Worm (Caenorhabditis elegans) whole organism, midembryonic: ENCODE measurements around the gene arrd-16.
A peak's percentile ranks its signal among the peaks of the same experiment; 100 is the strongest.

ENCODE experiments used
- T22C8.4 ChIP-seq: fragments of 200-800 bp; sonication (Bioruptor generic); IDR thresholded peaks from 2 replicates; pipeline ENCODE4 v1.3.6; 2022; ENCODE audit warnings: missing genetic modification characterization, missing compliant biosample characterization
- cog-1 ChIP-seq: sonication (generic microtip); optimal IDR thresholded peaks from 2 replicates; lab custom pipeline; 2016; ENCODE audit warnings: missing genetic modification characterization, missing compliant biosample characterization
- flt-1 ChIP-seq: fragments of 200-800 bp; sonication (Bioruptor generic); IDR thresholded peaks from 2 replicates; pipeline ENCODE4 v1.3.6; 2022; ENCODE audit warnings: missing genetic modification characterization, missing compliant biosample characterization
- klf-2 ChIP-seq: fragments of 200-800 bp; sonication (Bioruptor generic); conservative IDR thresholded peaks from 2 replicates; pipeline ENCODE4 v1.3.6; 2022; ENCODE audit warnings: missing genetic modification reagents, missing genetic modification characterization, missing compliant biosample characterization
- med-1 ChIP-seq: sonication (generic microtip); optimal IDR thresholded peaks from 2 replicates; lab custom pipeline; 2017; ENCODE audit warnings: missing genetic modification characterization, mild to moderate bottlenecking, missing compliant biosample characterization, antibody characterized with exemption, missing genetic modification reagents; ENCODE audit not compliant: insufficient read depth
- ref-1 ChIP-seq: fragments of 200-800 bp; sonication (Bioruptor generic); conservative IDR thresholded peaks from 2 replicates; pipeline ENCODE4 v1.3.6; 2022; ENCODE audit warnings: missing genetic modification reagents, missing genetic modification characterization, missing compliant biosample characterization
- tab-1 ChIP-seq: fragments of 200-800 bp; sonication (Bioruptor generic); IDR thresholded peaks from 2 replicates; pipeline ENCODE4 v1.3.6; 2022; ENCODE audit warnings: missing genetic modification characterization, missing compliant biosample characterization
- ztf-23 ChIP-seq: fragments of 200-800 bp; sonication (Bioruptor generic); IDR thresholded peaks from 2 replicates; pipeline ENCODE4 v1.3.6; 2022; ENCODE audit warnings: missing genetic modification reagents, missing genetic modification characterization, missing compliant biosample characterization
- ztf-29 ChIP-seq: fragments of 200-800 bp; sonication (Bioruptor generic); IDR thresholded peaks from 2 replicates; pipeline ENCODE4 v1.3.6; 2022; ENCODE audit warnings: missing genetic modification reagents, missing genetic modification characterization, missing compliant biosample characterization

arrd-16 gene

DNA sequence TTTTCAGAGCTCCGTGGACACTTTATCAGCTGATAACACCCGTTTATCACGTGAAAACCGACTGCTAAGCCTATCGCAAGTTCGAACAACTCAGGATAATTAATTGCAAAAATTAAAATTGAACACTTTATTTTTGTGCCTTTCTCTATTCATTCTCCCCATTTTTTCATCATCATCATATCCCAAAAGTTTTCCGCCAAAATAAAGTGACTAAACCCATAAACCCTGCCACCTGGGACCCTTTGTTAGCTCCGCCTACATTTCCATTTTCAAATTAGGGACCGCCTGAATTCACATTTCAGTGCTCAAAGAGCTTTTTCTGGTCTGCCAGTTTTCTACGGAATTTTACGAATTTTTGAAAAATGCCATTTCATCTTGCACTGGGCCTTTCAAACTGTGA is at the start of gene arrd-16:
TSS of gene arrd-16 (plus strand) at position 301 of the 400 bp plus-strand sequence.
- TF ChIP-seq flt-1 (GFP tag; lab: Robert Waterston, UW) (no peak), tab-1 (GFP tag; lab: Robert Waterston, UW) (no peak), med-1 (GFP tag; lab: Kevin White, UChicago) (no peak), klf-2 (GFP tag; lab: Robert Waterston, UW) (no peak), ztf-23 (GFP tag; lab: Robert Waterston, UW) (no peak)

DNA sequence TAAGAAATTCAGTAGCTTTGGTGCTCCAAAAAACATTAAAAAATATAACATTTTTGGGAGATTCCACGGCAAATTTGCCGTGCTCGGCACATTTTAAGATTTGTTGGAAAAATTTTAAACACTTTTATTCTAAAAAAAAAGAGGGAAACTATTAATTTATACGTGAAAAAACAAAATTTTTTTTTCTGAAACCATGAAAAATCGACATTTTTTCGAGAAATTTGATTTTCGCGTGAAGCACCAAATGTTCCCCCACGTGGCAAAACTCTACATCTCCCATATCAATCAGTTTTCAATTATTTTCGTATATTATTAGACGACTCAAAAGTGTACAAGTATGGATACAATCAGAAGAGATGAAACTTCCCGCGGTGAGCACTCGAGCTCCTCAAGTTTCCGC is 48.3 kb upstream of the arrd-16 start, which contains the start of gene fbxa-218:
TSS of gene fbxa-218 (plus strand) at position 301 of the 400 bp plus-strand sequence.
- no peak for TF ChIP-seq klf-2 (GFP tag; lab: Robert Waterston, UW)
- TF ChIP-seq ztf-29 (GFP tag; lab: Robert Waterston, UW): no peak
- TF ChIP-seq ztf-23 (GFP tag; lab: Robert Waterston, UW): no peak
- TF ChIP-seq tab-1 (GFP tag; lab: Robert Waterston, UW): no peak
- TF ChIP-seq med-1 (GFP tag; lab: Kevin White, UChicago): no peak
- no peak for TF ChIP-seq cog-1
- no peak for TF ChIP-seq flt-1 (GFP tag; lab: Robert Waterston, UW)
- no peak for TF ChIP-seq T22C8.4 (GFP tag; lab: Robert Waterston, UW)
- TF ChIP-seq ref-1 (GFP tag; lab: Robert Waterston, UW): no peak

DNA sequence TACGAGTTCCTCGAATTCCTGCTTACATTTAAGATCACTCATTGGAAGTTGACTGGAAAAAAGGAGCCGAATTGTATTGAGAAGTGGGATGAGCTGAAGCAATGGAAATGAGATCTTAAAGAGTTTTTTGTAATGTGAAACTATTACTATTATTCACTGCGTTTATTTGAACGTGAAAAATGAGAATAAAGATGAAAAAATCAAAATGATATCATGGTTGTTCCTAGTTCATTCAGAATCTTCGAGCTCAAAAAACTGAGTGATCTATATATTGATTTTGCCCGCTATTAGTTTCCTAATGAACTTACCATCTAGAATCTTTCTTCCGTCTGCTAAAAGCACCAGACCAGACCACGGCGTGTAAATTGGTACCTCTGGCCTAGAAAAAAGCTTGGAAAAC is 47.5 kb upstream of the arrd-16 start:
- no peak for TF ChIP-seq cog-1
- TF ChIP-seq med-1 (GFP tag; lab: Kevin White, UChicago): no peak
- no peak for TF ChIP-seq ztf-29 (GFP tag; lab: Robert Waterston, UW)
- TF ChIP-seq flt-1 (GFP tag; lab: Robert Waterston, UW): no peak
- no peak for TF ChIP-seq tab-1 (GFP tag; lab: Robert Waterston, UW)
- TF ChIP-seq klf-2 (GFP tag; lab: Robert Waterston, UW): no peak
- no peak for TF ChIP-seq ref-1 (GFP tag; lab: Robert Waterston, UW)
- TF ChIP-seq T22C8.4 (GFP tag; lab: Robert Waterston, UW): no peak
- TF ChIP-seq ztf-23 (GFP tag; lab: Robert Waterston, UW): no peak

DNA sequence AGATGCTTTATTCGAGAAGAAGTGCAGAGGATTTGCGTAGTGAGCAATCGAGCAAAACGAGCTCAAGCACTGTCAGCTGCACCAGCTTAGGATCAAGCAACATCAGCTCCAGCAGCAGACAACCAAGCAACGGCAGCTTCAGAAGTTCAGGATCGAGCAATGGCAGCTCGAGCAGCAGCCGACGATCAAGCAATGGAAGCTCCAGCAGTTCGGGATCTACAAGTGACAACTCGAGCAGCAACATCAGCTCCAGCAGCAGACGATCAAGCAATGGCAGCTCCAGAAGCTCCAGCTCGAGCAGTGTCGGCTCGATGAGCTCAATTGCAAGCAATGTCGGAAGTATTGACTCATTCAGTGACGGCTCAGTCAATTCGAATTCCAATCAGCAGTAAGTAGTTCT is 45.5 kb upstream of the arrd-16 start:
- TF ChIP-seq klf-2 (GFP tag; lab: Robert Waterston, UW): no peak
- no peak for TF ChIP-seq ztf-29 (GFP tag; lab: Robert Waterston, UW)
- TF ChIP-seq ztf-23 (GFP tag; lab: Robert Waterston, UW): no peak

DNA sequence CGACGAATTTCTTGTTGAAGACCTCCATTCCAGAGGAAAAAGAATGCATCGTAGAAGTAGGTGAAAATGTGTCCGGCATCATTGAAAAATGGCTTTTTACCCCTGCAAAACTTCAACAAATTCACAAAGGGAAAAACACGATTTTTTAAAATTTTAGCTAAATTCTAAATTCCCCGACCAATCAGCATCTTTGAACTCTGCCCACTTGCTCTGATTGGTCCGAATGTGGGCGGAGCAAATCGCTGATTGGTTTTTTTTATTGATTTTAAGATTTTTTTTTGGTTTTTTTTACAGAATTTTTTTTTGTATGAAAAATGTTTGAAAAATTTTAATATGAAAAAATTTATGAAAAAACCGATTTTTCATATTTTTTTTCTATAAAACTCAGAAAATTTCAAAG is 40.7 kb upstream of the arrd-16 start:
- TF ChIP-seq klf-2 (GFP tag; lab: Robert Waterston, UW) (0 out of 2 replicates have a peak, but pooled peaks have one; percentile 7), cog-1 (no peak), med-1 (GFP tag; lab: Kevin White, UChicago) (no peak), ztf-23 (GFP tag; lab: Robert Waterston, UW) (no peak)

DNA sequence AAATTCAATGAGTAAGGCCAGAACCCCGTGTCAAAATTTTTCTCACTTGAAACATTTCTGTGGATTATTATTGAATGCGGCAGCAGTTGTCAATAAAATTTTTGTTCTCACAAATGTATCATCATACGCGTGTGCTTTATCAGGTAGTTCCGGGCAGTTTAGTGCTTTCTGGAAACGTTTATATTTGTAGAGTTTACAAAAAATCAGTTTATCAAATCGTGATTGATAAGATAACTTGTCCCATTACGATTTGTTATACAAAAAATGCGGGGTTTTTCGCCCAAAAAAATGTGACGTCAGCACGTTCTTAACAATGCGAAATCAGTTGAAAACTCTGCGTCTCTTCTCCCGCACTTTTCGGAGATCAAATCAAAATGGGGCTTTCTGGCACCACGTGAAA is 39.3 kb upstream of the arrd-16 start:
- TF ChIP-seq ztf-23 (GFP tag; lab: Robert Waterston, UW) (no peak), klf-2 (GFP tag; lab: Robert Waterston, UW) (no peak), flt-1 (GFP tag; lab: Robert Waterston, UW) (no peak), ztf-29 (GFP tag; lab: Robert Waterston, UW) (no peak), tab-1 (GFP tag; lab: Robert Waterston, UW) (no peak), med-1 (GFP tag; lab: Kevin White, UChicago) (no peak), cog-1 (no peak), ref-1 (GFP tag; lab: Robert Waterston, UW) (no peak), T22C8.4 (GFP tag; lab: Robert Waterston, UW) (no peak)

DNA sequence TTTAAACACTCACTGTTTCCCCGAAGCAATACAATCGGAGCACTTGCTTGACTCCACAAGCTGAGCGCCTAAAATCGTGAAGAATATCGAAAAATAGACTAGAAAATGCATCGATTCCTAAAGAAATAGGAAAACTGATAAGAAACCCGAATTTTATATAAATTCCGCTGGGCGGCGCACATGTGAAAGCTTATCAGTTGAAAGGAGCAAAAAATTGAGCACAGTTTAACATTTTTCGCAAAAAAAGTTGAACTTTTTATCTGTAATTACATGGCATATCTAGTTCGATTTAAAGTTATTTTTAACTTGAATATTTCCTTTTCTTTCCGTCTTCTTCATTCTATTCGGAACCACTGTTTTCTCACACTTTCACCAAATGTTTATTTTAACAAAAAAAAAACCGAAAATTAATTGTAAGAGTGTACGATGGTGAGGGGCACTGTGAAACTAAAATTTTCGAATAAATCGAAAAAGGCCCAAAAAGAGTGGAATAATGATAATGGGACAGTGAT is 38.5 kb upstream of the arrd-16 start, which contains the start of gene Y49E10.18:
TSS of gene Y49E10.18 (minus strand) at position 116 of the 512 bp plus-strand sequence.
- no peak for TF ChIP-seq ztf-29 (GFP tag; lab: Robert Waterston, UW)
- no peak for TF ChIP-seq med-1 (GFP tag; lab: Kevin White, UChicago)
- TF ChIP-seq klf-2 (GFP tag; lab: Robert Waterston, UW): no peak
- no peak for TF ChIP-seq cog-1
- TF ChIP-seq T22C8.4 (GFP tag; lab: Robert Waterston, UW): no peak
- no peak for TF ChIP-seq flt-1 (GFP tag; lab: Robert Waterston, UW)

DNA sequence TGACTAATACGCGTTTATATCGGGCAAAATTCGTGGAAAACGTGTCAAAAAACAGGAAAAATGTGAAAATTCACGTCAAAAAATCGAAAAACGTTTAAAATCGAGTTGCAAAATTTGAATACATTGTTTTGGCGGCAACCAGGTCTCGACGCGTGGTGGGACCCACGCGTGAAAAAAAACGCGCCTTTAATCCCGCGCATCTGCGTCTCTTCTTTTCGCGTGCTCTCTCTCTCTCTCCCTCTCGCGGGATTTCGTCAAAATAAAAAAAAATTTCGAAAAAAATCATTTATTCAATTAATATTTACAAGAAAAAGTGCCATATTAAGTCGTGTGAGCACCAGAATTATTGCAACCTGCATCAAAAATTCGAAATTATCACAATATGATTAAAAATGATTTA is 31.2 kb upstream of the arrd-16 start, which contains the start of gene ani-1:
TSS of gene ani-1 (minus strand) at position 61 of the 400 bp plus-strand sequence.
- no peak for TF ChIP-seq med-1 (GFP tag; lab: Kevin White, UChicago)
- TF ChIP-seq ztf-23 (GFP tag; lab: Robert Waterston, UW): no peak
- no peak for TF ChIP-seq flt-1 (GFP tag; lab: Robert Waterston, UW)
- no peak for TF ChIP-seq cog-1
- TF ChIP-seq T22C8.4 (GFP tag; lab: Robert Waterston, UW): no peak
- no peak for TF ChIP-seq ref-1 (GFP tag; lab: Robert Waterston, UW)
- no peak for TF ChIP-seq ztf-29 (GFP tag; lab: Robert Waterston, UW)
- no peak for TF ChIP-seq klf-2 (GFP tag; lab: Robert Waterston, UW)
- no peak for TF ChIP-seq tab-1 (GFP tag; lab: Robert Waterston, UW)

DNA sequence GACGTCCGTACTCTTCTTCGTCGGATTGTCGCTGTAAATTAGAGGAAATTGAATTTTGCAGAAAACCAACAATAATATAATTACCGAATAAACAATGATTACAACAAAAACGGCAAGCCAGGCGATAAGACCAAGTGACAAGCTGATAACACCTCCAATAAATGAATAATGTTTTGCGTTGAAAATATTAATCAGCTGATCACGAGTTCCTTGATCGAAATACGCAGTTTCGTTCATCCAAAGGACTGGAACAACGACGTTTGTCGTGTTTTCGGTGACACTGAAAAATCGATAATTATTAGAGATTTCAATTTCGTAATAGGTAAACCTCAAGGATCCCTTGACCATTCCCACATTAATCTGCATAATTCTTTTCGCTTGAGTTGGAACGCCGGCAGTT is 30.7 kb upstream of the arrd-16 start:
- TF ChIP-seq ref-1 (GFP tag; lab: Robert Waterston, UW) (no peak), T22C8.4 (GFP tag; lab: Robert Waterston, UW) (0 out of 2 replicates have a peak, but pooled peaks have one; percentile 41)
